Fruit fly (Drosophila melanogaster): ENCODE measurements around the gene CG43169.

The CG43169 gene

DNA sequence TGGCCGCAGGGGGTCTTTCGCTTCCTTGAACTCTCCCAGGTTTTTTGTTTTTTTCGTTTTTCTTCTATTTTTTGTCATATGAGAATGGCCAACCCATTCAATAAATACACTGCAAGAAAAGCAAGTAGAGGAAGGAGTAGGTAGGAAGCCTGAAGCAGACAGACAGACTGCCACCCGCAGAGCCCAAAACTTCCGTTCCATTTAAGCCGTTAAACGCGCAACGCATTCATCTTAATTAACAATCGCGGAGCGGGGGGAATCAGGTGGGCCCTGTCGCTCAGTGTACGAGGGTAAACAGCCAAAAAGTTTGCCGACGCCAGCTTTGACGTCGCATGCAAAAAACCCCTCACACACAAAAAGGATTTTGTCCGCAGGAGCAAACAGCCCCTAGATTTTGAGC is 35.5 kb downstream of the CG43169 start (continued):
- TF ChIP-seq dmrt11E (tag; optimal IDR thresholded peaks at IDR 0.05) (no peak), gem (tag; optimal IDR thresholded peaks at IDR 0.05) (peak; percentile 40), CG11398 (GFP tag; optimal IDR thresholded peaks at IDR 0.05) (no peak), z (GFP tag; IDR thresholded peaks at IDR 0.05) (no peak), ftz-f1 (GFP tag; optimal IDR thresholded peaks at IDR 0.05) (no peak), CG8944 (GFP tag; optimal IDR thresholded peaks at IDR 0.05) (no peak), Fer2 (tag; optimal IDR thresholded peaks at IDR 0.05) (no peak), bbx (GFP tag; IDR thresholded peaks at IDR 0.05; ENCODE audit: partially characterized antibody) (no peak), MESR4 (GFP tag; optimal IDR thresholded peaks at IDR 0.05) (no peak), Fer1 (GFP tag; optimal IDR thresholded peaks at IDR 0.05) (no peak), Hey (tag; optimal IDR thresholded peaks at IDR 0.05) (no peak), p53 (GFP tag; optimal IDR thresholded peaks at IDR 0.05) (no peak), CG12942 (GFP tag; optimal IDR thresholded peaks at IDR 0.05) (peak; percentile 11), pan (optimal IDR thresholded peaks at IDR 0.05) (no peak), pan (GFP tag; optimal IDR thresholded peaks at IDR 0.05 in 1 of 2, IDR thresholded peaks at IDR 0.05 in 1 of 2) (peak in 1 of 2 experiments; percentile 66), slp2 (GFP tag; optimal IDR thresholded peaks at IDR 0.05) (no peak), CG6272 (GFP tag; IDR thresholded peaks at IDR 0.05) (0 out of 2 replicates have a peak, but pooled peaks have one; percentile 26), gsb-n (tag; optimal IDR thresholded peaks at IDR 0.05) (no peak), CG11247 (GFP tag; IDR thresholded peaks at IDR 0.05) (no peak), zfh2 (GFP tag; optimal IDR thresholded peaks at IDR 0.05) (peak; percentile 16), oc (tag; optimal IDR thresholded peaks at IDR 0.05) (no peak), CG7271 (tag; optimal IDR thresholded peaks at IDR 0.05) (no peak), Oaz (GFP tag; IDR thresholded peaks at IDR 0.05) (peak; percentile 30; the same call in 1 of the 2 replicates), lilli (GFP tag; optimal IDR thresholded peaks at IDR 0.05) (peak; percentile 9), so (GFP tag; IDR thresholded peaks at IDR 0.05) (peak; percentile 60; the same call in 1 of the 3 replicates), CG10147 (GFP tag; optimal IDR thresholded peaks at IDR 0.05) (no peak), CG3995 (GFP tag; optimal IDR thresholded peaks at IDR 0.05) (no peak), CG3281 (GFP tag; optimal IDR thresholded peaks at IDR 0.05) (peak; percentile 17), Hr51 (GFP tag; optimal IDR thresholded peaks at IDR 0.05) (peak in 1 of 2 experiments; percentile 32), CG30403 (GFP tag; optimal IDR thresholded peaks at IDR 0.05) (peak; percentile 35), grau (tag; optimal IDR thresholded peaks at IDR 0.05) (peak; percentile 45), cg (GFP tag; optimal IDR thresholded peaks at IDR 0.05) (no peak), HmgD (GFP tag; optimal IDR thresholded peaks at IDR 0.05) (no peak), unpg (GFP tag; optimal IDR thresholded peaks at IDR 0.05) (peak; percentile 18), CG1647 (GFP tag; optimal IDR thresholded peaks at IDR 0.05) (no peak), Ravus (GFP tag; IDR thresholded peaks at IDR 0.05) (no peak), Dad (GFP tag; optimal IDR thresholded peaks at IDR 0.05) (no peak), CG16815 (GFP tag; optimal IDR thresholded peaks at IDR 0.05) (no peak), Jarid2 (GFP tag; optimal IDR thresholded peaks at IDR 0.05) (no peak), CG1233 (GFP tag; optimal IDR thresholded peaks at IDR 0.05) (no peak), Gug (GFP tag; IDR thresholded peaks at IDR 0.05) (peak; percentile 61; the same call in 3 of the 4 replicates), CG10979 (tag; optimal IDR thresholded peaks at IDR 0.05) (no peak), H15 (GFP tag; IDR thresholded peaks at IDR 0.05) (peak; percentile 57; the same call in 2 of the 3 replicates), Med (GFP tag) (peak; percentile 89), CG17829 (tag; optimal IDR thresholded peaks at IDR 0.05) (no peak), Camta (GFP tag; optimal IDR thresholded peaks at IDR 0.05) (no peak), stc (GFP tag; IDR thresholded peaks at IDR 0.05) (peak; percentile 39), seq (GFP tag; IDR thresholded peaks at IDR 0.05) (peak; percentile 70), Atf-2 (GFP tag; optimal IDR thresholded peaks at IDR 0.05) (no peak), PHDP (tag; optimal IDR thresholded peaks at IDR 0.05) (peak; percentile 20), CG16813 (GFP tag; IDR thresholded peaks at IDR 0.05; ENCODE audit: partially characterized antibody) (no peak), tin (GFP tag; optimal IDR thresholded peaks at IDR 0.05) (no peak)

All from whole organism, embryonic.